Worm (Caenorhabditis elegans) whole organism, L3 larva: ENCODE measurements around the gene Y75B8A.7.

Source experiments
- ceh-28 ChIP-seq: fragments of 150-350 bp; optimal IDR thresholded peaks from 2 replicates; lab custom pipeline; 2014; ENCODE audit warnings: missing biosample characterization, missing genetic modification reagents, missing genetic modification characterization
- nhr-237 ChIP-seq: fragments of 150-350 bp; optimal IDR thresholded peaks from 2 replicates; lab custom pipeline; 2014; ENCODE audit warnings: missing biosample characterization, missing genetic modification characterization
- nhr-25 ChIP-seq: sonication (generic microtip); optimal IDR thresholded peaks from 2 replicates; lab custom pipeline; 2017; ENCODE audit warnings: missing biosample characterization, missing genetic modification characterization
- nhr-28 ChIP-seq: fragments of 150-350 bp; optimal IDR thresholded peaks from 2 replicates; lab custom pipeline; 2014; ENCODE audit warnings: missing biosample characterization, missing genetic modification characterization
- tbx-2 ChIP-seq: sonication (generic microtip); optimal IDR thresholded peaks from 2 replicates; lab custom pipeline; 2016; ENCODE audit warnings: mild to moderate bottlenecking, missing genetic modification characterization, missing compliant biosample characterization
- ztf-11 ChIP-seq: fragments of 150-350 bp; optimal IDR thresholded peaks from 2 replicates; lab custom pipeline; 2014; ENCODE audit warnings: missing biosample characterization, missing genetic modification characterization
- ztf-4 ChIP-seq: fragments of 150-350 bp; optimal IDR thresholded peaks from 2 replicates; lab custom pipeline; 2014; ENCODE audit warnings: missing biosample characterization, missing genetic modification characterization

- TF ChIP-seq ztf-4 (tag; lab: Kevin White, UChicago) (no peak), nhr-237 (no peak), nhr-25 (no peak), ztf-11 (tag; lab: Kevin White, UChicago) (no peak), tbx-2 (tag; lab: Kevin White, UChicago) (no peak), nhr-28 (no peak), ceh-28 (tag; lab: Kevin White, UChicago) (no peak)
Observed at ce11 chrIII:12207574-12207973, 54.9 kb downstream of the Y75B8A.7 start.
